Worm (Caenorhabditis elegans) whole organism, young adult: ENCODE data around the gene F01G4.6.
A peak's percentile ranks its signal among the peaks of the same experiment; 100 is the strongest.

Experiments used
- B0336.3 ChIP-seq: fragments of 200-800 bp; sonication (Bioruptor generic); IDR thresholded peaks from 2 replicates; pipeline ENCODE4 v1.3.6; 2022; ENCODE audit warnings: missing genetic modification characterization, missing compliant biosample characterization
- C06A6.2 ChIP-seq: fragments of 200-800 bp; sonication (Bioruptor generic); conservative IDR thresholded peaks from 2 replicates; pipeline ENCODE4 v1.3.6; 2022; ENCODE audit warnings: missing genetic modification characterization, missing compliant biosample characterization
- C17E4.6 ChIP-seq: fragments of 200-800 bp; sonication (Bioruptor generic); IDR thresholded peaks from 2 replicates; pipeline ENCODE4 v1.3.6; 2022; ENCODE audit warnings: missing genetic modification reagents, missing genetic modification characterization, missing compliant biosample characterization
- F33H1.4 ChIP-seq: fragments of 200-800 bp; sonication (Bioruptor generic); IDR thresholded peaks from 2 replicates; pipeline ENCODE4 v1.3.6; 2022; ENCODE audit warnings: missing genetic modification reagents, missing genetic modification characterization, missing compliant biosample characterization
- F49E8.2 ChIP-seq: sonication (generic microtip); optimal IDR thresholded peaks from 3 replicates; lab custom pipeline; 2017; ENCODE audit warnings: missing genetic modification characterization, mild to moderate bottlenecking, missing compliant biosample characterization, antibody characterized with exemption, moderate library complexity; ENCODE audit not compliant: insufficient read depth
- F52B5.7 ChIP-seq: sonication (generic microtip); optimal IDR thresholded peaks from 2 replicates; lab custom pipeline; 2016; ENCODE audit warnings: mild to moderate bottlenecking, missing genetic modification characterization, missing compliant biosample characterization
- F57C9.4 ChIP-seq: sonication (generic microtip); optimal IDR thresholded peaks from 2 replicates; lab custom pipeline; 2017; ENCODE audit warnings: mild to moderate bottlenecking, missing genetic modification characterization, missing compliant biosample characterization
- K12H6.12 ChIP-seq: fragments of 200-800 bp; sonication (Bioruptor generic); optimal IDR thresholded peaks from 2 replicates; lab custom pipeline; 2018; ENCODE audit warnings: mild to moderate bottlenecking, missing genetic modification characterization, missing compliant biosample characterization
- T26A5.8 ChIP-seq: sonication (generic microtip); optimal IDR thresholded peaks from 2 replicates; lab custom pipeline; 2016; ENCODE audit warnings: missing genetic modification characterization, missing compliant biosample characterization
- Y53F4B.3 ChIP-seq: fragments of 200-800 bp; sonication (Bioruptor generic); IDR thresholded peaks from 2 replicates; pipeline ENCODE4 v1.3.6; 2022; ENCODE audit warnings: missing genetic modification reagents, missing genetic modification characterization, missing compliant biosample characterization
- Y67H2A.10 ChIP-seq: fragments of 200-800 bp; sonication (Bioruptor generic); conservative IDR thresholded peaks from 2 replicates; pipeline ENCODE4 v1.3.6; 2022; ENCODE audit warnings: missing genetic modification reagents, missing genetic modification characterization, missing compliant biosample characterization
- akir-1 ChIP-seq: fragments of 200-800 bp; sonication (Bioruptor generic); optimal IDR thresholded peaks from 2 replicates; lab custom pipeline; 2018; ENCODE audit warnings: mild to moderate bottlenecking, missing genetic modification characterization, moderate library complexity, missing compliant biosample characterization
- aptf-2 ChIP-seq: fragments of 200-800 bp; sonication (Bioruptor generic); conservative IDR thresholded peaks from 2 replicates; pipeline ENCODE4 v1.3.6; 2022; ENCODE audit warnings: missing genetic modification reagents, missing genetic modification characterization, missing compliant biosample characterization
- athp-1 ChIP-seq: sonication (generic microtip); optimal IDR thresholded peaks from 2 replicates; lab custom pipeline; 2017; ENCODE audit warnings: mild to moderate bottlenecking, missing genetic modification characterization, missing compliant biosample characterization
- attf-6 ChIP-seq: fragments of 200-800 bp; sonication (Bioruptor generic); IDR thresholded peaks from 2 replicates; pipeline ENCODE4 v1.3.6; 2022; ENCODE audit warnings: missing genetic modification reagents, missing genetic modification characterization, missing compliant biosample characterization
- ceh-27 ChIP-seq: fragments of 200-800 bp; sonication (Bioruptor generic); optimal IDR thresholded peaks from 2 replicates; lab custom pipeline; 2018; ENCODE audit warnings: mild to moderate bottlenecking, missing genetic modification characterization, moderate library complexity, missing compliant biosample characterization
- ceh-91 ChIP-seq: fragments of 200-800 bp; sonication (Bioruptor generic); IDR thresholded peaks from 2 replicates; pipeline ENCODE4 v1.3.6; 2022; ENCODE audit warnings: missing genetic modification reagents, missing genetic modification characterization, missing compliant biosample characterization
- die-1 ChIP-seq: sonication (generic microtip); optimal IDR thresholded peaks from 2 replicates; lab custom pipeline; 2016; ENCODE audit warnings: missing genotype, mild to moderate bottlenecking, missing genetic modification characterization, missing compliant biosample characterization
- dox-1 ChIP-seq: fragments of 200-800 bp; sonication (Bioruptor generic); IDR thresholded peaks from 2 replicates; pipeline ENCODE4 v1.3.6; 2022; ENCODE audit warnings: missing genetic modification reagents, missing genetic modification characterization, missing compliant biosample characterization
- dpl-1 ChIP-seq: fragments of 150-350 bp; optimal IDR thresholded peaks from 2 replicates; lab custom pipeline; 2014; ENCODE audit warnings: missing biosample characterization, missing genetic modification reagents, missing genetic modification characterization
- fkh-3 ChIP-seq: sonication (generic microtip); optimal IDR thresholded peaks from 2 replicates; lab custom pipeline; 2016; ENCODE audit warnings: mild to moderate bottlenecking, missing genetic modification characterization, missing compliant biosample characterization
- hmg-1.2 ChIP-seq: fragments of 200-800 bp; sonication (Bioruptor generic); IDR thresholded peaks from 2 replicates; pipeline ENCODE4 v1.3.6; 2022; ENCODE audit warnings: missing genetic modification reagents, missing genetic modification characterization, missing compliant biosample characterization
- hrde-1 ChIP-seq: sonication (generic microtip); optimal IDR thresholded peaks from 2 replicates; lab custom pipeline; 2016; ENCODE audit warnings: missing genetic modification characterization, mild to moderate bottlenecking, missing compliant biosample characterization, moderate library complexity, missing genotype, missing genetic modification reagents, borderline replicate concordance
- let-526 ChIP-seq: fragments of 200-800 bp; sonication (Bioruptor generic); IDR thresholded peaks from 2 replicates; pipeline ENCODE4 v1.3.6; 2022; ENCODE audit warnings: missing genetic modification reagents, missing genetic modification characterization, missing compliant biosample characterization
- lin-40 ChIP-seq: sonication (generic microtip); optimal IDR thresholded peaks from 2 replicates; lab custom pipeline; 2016; ENCODE audit warnings: missing genetic modification characterization, mild to moderate bottlenecking, missing compliant biosample characterization, missing genotype, missing genetic modification reagents
- lir-1 ChIP-seq: fragments of 200-800 bp; sonication (Bioruptor generic); conservative IDR thresholded peaks from 2 replicates; pipeline ENCODE4 v1.3.6; 2022; ENCODE audit warnings: missing genetic modification reagents, missing genetic modification characterization, missing compliant biosample characterization
- lsl-1 ChIP-seq: fragments of 200-800 bp; sonication (Bioruptor generic); optimal IDR thresholded peaks from 2 replicates; lab custom pipeline; 2018; ENCODE audit warnings: mild to moderate bottlenecking, missing genetic modification characterization, moderate library complexity, missing compliant biosample characterization
- lsy-27 ChIP-seq: sonication (generic microtip); optimal IDR thresholded peaks from 2 replicates; lab custom pipeline; 2017; ENCODE audit warnings: missing genetic modification characterization, mild to moderate bottlenecking, missing compliant biosample characterization, antibody characterized with exemption, missing genotype, borderline replicate concordance; ENCODE audit not compliant: insufficient read depth
- madf-3 ChIP-seq: fragments of 200-800 bp; sonication (Bioruptor generic); IDR thresholded peaks from 2 replicates; pipeline ENCODE4 v1.3.6; 2022; ENCODE audit warnings: missing genetic modification reagents, missing genetic modification characterization, missing compliant biosample characterization
- madf-6 ChIP-seq: fragments of 200-800 bp; sonication (Bioruptor generic); IDR thresholded peaks from 2 replicates; pipeline ENCODE4 v1.3.6; 2022; ENCODE audit warnings: missing genetic modification reagents, missing genetic modification characterization, missing compliant biosample characterization
- mcd-1 ChIP-seq: fragments of 200-800 bp; sonication (Bioruptor generic); IDR thresholded peaks from 2 replicates; pipeline ENCODE4 v1.3.6; 2022; ENCODE audit warnings: missing genetic modification reagents, missing genetic modification characterization, missing compliant biosample characterization
- mes-4 ChIP-seq: sonication (generic microtip); optimal IDR thresholded peaks from 2 replicates; lab custom pipeline; 2016; ENCODE audit warnings: missing genotype, missing genetic modification characterization, missing compliant biosample characterization
- mxl-1 ChIP-seq: sonication (generic microtip); optimal IDR thresholded peaks from 2 replicates; lab custom pipeline; 2016; ENCODE audit warnings: missing genetic modification characterization, missing compliant biosample characterization
- nhr-80 ChIP-seq: sonication (generic microtip); optimal IDR thresholded peaks from 2 replicates; lab custom pipeline; 2016; ENCODE audit warnings: missing genetic modification characterization, missing compliant biosample characterization
- rpc-1 ChIP-seq, 2 experiments: fragments of 150-350 bp in 1 of 2; sonication (generic microtip) in 1 of 2; optimal IDR thresholded peaks; 2 replicates each; lab custom pipeline; 2014 to 2018; ENCODE audit warnings: missing biosample characterization in 1 of 2, missing genetic modification characterization in 1 of 2, missing genetic modification reagents in 1 of 2, missing genotype in 1 of 2
- sea-2 ChIP-seq: fragments of 200-800 bp; sonication (Bioruptor generic); IDR thresholded peaks from 2 replicates; pipeline ENCODE4 v1.3.6; 2022; ENCODE audit warnings: missing genetic modification characterization, missing compliant biosample characterization
- tbx-9 ChIP-seq: sonication (generic microtip); optimal IDR thresholded peaks from 2 replicates; lab custom pipeline; 2016; ENCODE audit warnings: borderline replicate concordance, missing genetic modification characterization, inconsistent platforms, missing compliant biosample characterization
- tlf-1 ChIP-seq: fragments of 200-800 bp; sonication (Bioruptor generic); optimal IDR thresholded peaks from 2 replicates; lab custom pipeline; 2018; ENCODE audit warnings: mild to moderate bottlenecking, missing genetic modification characterization, missing compliant biosample characterization
- unc-62 ChIP-seq: fragments of 150-350 bp; optimal IDR thresholded peaks from 2 replicates; lab custom pipeline; 2014; ENCODE audit warnings: missing biosample characterization, missing genetic modification reagents, missing genetic modification characterization
- xnd-1 ChIP-seq: sonication (generic microtip); optimal IDR thresholded peaks from 2 replicates; lab custom pipeline; 2016; ENCODE audit warnings: missing genotype, missing genetic modification reagents, missing genetic modification characterization, missing compliant biosample characterization
- zfh-2 ChIP-seq: fragments of 200-800 bp; sonication (Bioruptor generic); conservative IDR thresholded peaks from 2 replicates; pipeline ENCODE4 v1.3.6; 2022; ENCODE audit warnings: missing genetic modification reagents, missing genetic modification characterization, missing compliant biosample characterization
- zim-3 ChIP-seq: sonication (generic microtip); optimal IDR thresholded peaks from 2 replicates; lab custom pipeline; 2017; ENCODE audit warnings: mild to moderate bottlenecking, missing genetic modification characterization, moderate library complexity, missing compliant biosample characterization
- ztf-18 ChIP-seq: sonication (generic microtip); optimal IDR thresholded peaks from 2 replicates; lab custom pipeline; 2016; ENCODE audit warnings: missing genotype, mild to moderate bottlenecking, missing genetic modification characterization, missing compliant biosample characterization
- ztf-25 ChIP-seq: fragments of 200-800 bp; sonication (Bioruptor generic); IDR thresholded peaks from 2 replicates; pipeline ENCODE4 v1.3.6; 2022; ENCODE audit warnings: missing genetic modification reagents, missing genetic modification characterization, missing compliant biosample characterization
- ztf-28 ChIP-seq: fragments of 200-800 bp; sonication (Bioruptor generic); IDR thresholded peaks from 2 replicates; pipeline ENCODE4 v1.3.6; 2022; ENCODE audit warnings: missing genetic modification reagents, missing genetic modification characterization, missing compliant biosample characterization
- ztf-6 ChIP-seq: fragments of 200-800 bp; sonication (Bioruptor generic); IDR thresholded peaks from 2 replicates; pipeline ENCODE4 v1.3.6; 2022; ENCODE audit warnings: missing genetic modification reagents, missing genetic modification characterization, missing compliant biosample characterization

The F01G4.6 gene

DNA sequence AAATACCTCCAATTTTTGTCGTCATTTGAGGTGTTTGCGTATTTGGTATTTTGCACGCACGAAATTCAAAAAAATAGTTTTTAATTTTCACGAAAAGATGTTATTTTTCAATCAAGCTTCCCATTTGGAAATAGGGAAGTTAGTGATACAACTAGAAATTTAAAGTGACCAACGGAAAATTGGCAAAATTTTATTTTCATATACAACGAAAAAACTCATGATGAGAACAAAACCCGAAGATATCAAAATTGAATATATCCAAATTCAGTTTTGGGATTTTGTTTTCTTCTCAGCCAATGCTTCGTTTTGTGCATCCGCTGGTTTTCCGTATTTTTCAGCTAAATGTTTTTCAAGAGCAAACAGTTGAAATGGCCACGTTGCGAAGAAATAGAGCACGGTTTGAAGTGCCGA lies 3.4 kb downstream of the F01G4.6 start (continued):
- peak; percentile 75 for TF ChIP-seq zim-3
- TF ChIP-seq mes-4 = no peak
- no peak for TF ChIP-seq Y67H2A.10 (GFP tag; lab: Robert Waterston, UW)
- no peak for TF ChIP-seq ztf-18 (tag; lab: Kevin White, UChicago)
- TF ChIP-seq ztf-6 (GFP tag; lab: Robert Waterston, UW) = no peak
- peak; percentile 37 for TF ChIP-seq lsl-1 (GFP tag; lab: Kevin White, UChicago)
- peak; percentile 72 for TF ChIP-seq mxl-1 (tag; lab: Kevin White, UChicago)
- peak; percentile 53; the same call in 1 of the 2 replicates for TF ChIP-seq B0336.3 (GFP tag; lab: Robert Waterston, UW)
- TF ChIP-seq rpc-1 (optimal IDR thresholded peaks at IDR 0.05; lab: Kevin White, UChicago) = no peak
- no peak for TF ChIP-seq rpc-1 (tag; optimal IDR thresholded peaks at IDR 0.05; lab: Kevin White, UChicago)
- no peak for TF ChIP-seq lin-40 (tag; lab: Kevin White, UChicago)
- 0 out of 2 replicates have a peak, but pooled peaks have one; percentile 38 for TF ChIP-seq madf-3
- no peak for TF ChIP-seq C06A6.2 (GFP tag; lab: Robert Waterston, UW)
- peak; percentile 61 for TF ChIP-seq athp-1 (tag; lab: Kevin White, UChicago)
- no peak for TF ChIP-seq dox-1 (GFP tag; lab: Robert Waterston, UW)
- TF ChIP-seq hrde-1 (tag; lab: Kevin White, UChicago) = peak; percentile 89
- no peak for TF ChIP-seq C17E4.6
- TF ChIP-seq mcd-1 (GFP tag; lab: Robert Waterston, UW) = no peak
- no peak for TF ChIP-seq akir-1 (GFP tag; lab: Kevin White, UChicago)
- TF ChIP-seq fkh-3 (tag; lab: Kevin White, UChicago) = peak; percentile 57
- no peak for TF ChIP-seq let-526 (GFP tag; lab: Robert Waterston, UW)
- no peak for TF ChIP-seq K12H6.12 (tag; lab: Kevin White, UChicago)
- no peak for TF ChIP-seq unc-62 (GFP tag; lab: Kevin White, UChicago)
- TF ChIP-seq ceh-27 = no peak
- TF ChIP-seq xnd-1 (tag; lab: Kevin White, UChicago) = peak; percentile 53
- TF ChIP-seq F33H1.4 (GFP tag; lab: Robert Waterston, UW) = peak; percentile 32
- TF ChIP-seq aptf-2 (GFP tag; lab: Robert Waterston, UW) = no peak
- TF ChIP-seq F52B5.7 = peak; percentile 84
- TF ChIP-seq ztf-28 = no peak
- TF ChIP-seq attf-6 (GFP tag; lab: Robert Waterston, UW) = peak; percentile 78; the same call in 1 of the 2 replicates
- peak; percentile 67 for TF ChIP-seq madf-6 (GFP tag; lab: Robert Waterston, UW)
- TF ChIP-seq dpl-1 (GFP tag; lab: Kevin White, UChicago) = no peak
- TF ChIP-seq lsy-27 (tag; lab: Kevin White, UChicago) = no peak
- no peak for TF ChIP-seq zfh-2 (GFP tag; lab: Robert Waterston, UW)
- peak; percentile 76 for TF ChIP-seq tlf-1 (GFP tag; lab: Kevin White, UChicago)
- peak; percentile 76 for TF ChIP-seq F57C9.4 (tag; lab: Kevin White, UChicago)
- TF ChIP-seq die-1 (tag; lab: Kevin White, UChicago) = peak; percentile 35
- no peak for TF ChIP-seq Y53F4B.3
- no peak for TF ChIP-seq tbx-9 (tag; lab: Kevin White, UChicago)
- TF ChIP-seq ceh-91 (GFP tag; lab: Robert Waterston, UW) = no peak
- no peak for TF ChIP-seq ztf-25
- TF ChIP-seq T26A5.8 (tag; lab: Kevin White, UChicago) = peak; percentile 59
- no peak for TF ChIP-seq lir-1
- no peak for TF ChIP-seq hmg-1.2 (GFP tag; lab: Robert Waterston, UW)
- TF ChIP-seq nhr-80 (tag; lab: Kevin White, UChicago) = no peak
- peak; percentile 94 for TF ChIP-seq F49E8.2 (tag; lab: Kevin White, UChicago)
- TF ChIP-seq sea-2 (GFP tag; lab: Robert Waterston, UW) = no peak
